Worm (Caenorhabditis elegans): Measurements from ENCODE around the gene R12B2.3.

- TF ChIP-seq nhr-179 (tag; optimal IDR thresholded peaks at IDR 0.05) (no peak), zfh-2 (GFP tag; conservative IDR thresholded peaks at IDR 0.05) (no peak), nfya-1 (tag; optimal IDR thresholded peaks at IDR 0.05; ENCODE audit: borderline replicate concordance, insufficient read depth) (no peak), pha-4 (tag; optimal IDR thresholded peaks at IDR 0.05) (no peak), mel-28 (tag; optimal IDR thresholded peaks at IDR 0.05; ENCODE audit: borderline replicate concordance) (no peak), B0035.1 (tag; optimal IDR thresholded peaks at IDR 0.05) (no peak), snpc-4 (GFP tag; optimal IDR thresholded peaks at IDR 0.05) (no peak), snpc-4 (tag; optimal IDR thresholded peaks at IDR 0.05) (no peak)
Observed at ce11 chrIII:5840815-5841573, 35.6 kb downstream of the R12B2.3 start.

Measured in whole organism, young adult.